Worm (Caenorhabditis elegans) whole organism, L2 larva: Measurements from ENCODE around the gene sdz-28.

Experiments
- F13H6.1 ChIP-seq: sonication (generic microtip); optimal IDR thresholded peaks from 2 replicates; lab custom pipeline; 2016; ENCODE audit warnings: missing genetic modification characterization, missing compliant biosample characterization
- Y55F3AM.14 ChIP-seq: fragments of 200-800 bp; sonication (Bioruptor generic); optimal IDR thresholded peaks from 2 replicates; lab custom pipeline; 2018; ENCODE audit warnings: mild to moderate bottlenecking, missing genetic modification characterization, missing compliant biosample characterization
- ZK546.5 ChIP-seq: sonication (generic microtip); optimal IDR thresholded peaks from 2 replicates; lab custom pipeline; 2017; ENCODE audit warnings: missing biosample characterization, missing genetic modification characterization
- elt-1 ChIP-seq: fragments of 150-350 bp; optimal IDR thresholded peaks from 2 replicates; lab custom pipeline; 2014; ENCODE audit warnings: missing biosample characterization, missing genetic modification characterization
- lin-13 ChIP-seq: fragments of 150-350 bp; optimal IDR thresholded peaks from 2 replicates; lab custom pipeline; 2014; ENCODE audit warnings: missing biosample characterization, missing genetic modification reagents, missing genetic modification characterization
- mbf-1 ChIP-seq: sonication (generic microtip); optimal IDR thresholded peaks from 2 replicates; lab custom pipeline; 2017; ENCODE audit warnings: missing biosample characterization, missing genetic modification characterization
- mdl-1 ChIP-seq, 2 experiments: fragments of 150-350 bp in 1 of 2; sonication (generic microtip) in 1 of 2; optimal IDR thresholded peaks; 2 replicates each; lab custom pipeline; 2017; ENCODE audit warnings: missing biosample characterization in 2 of 2, missing genetic modification characterization in 2 of 2
- nhr-12 ChIP-seq: fragments of 150-350 bp; optimal IDR thresholded peaks from 2 replicates; lab custom pipeline; 2014; ENCODE audit warnings: missing biosample characterization, missing genetic modification characterization
- nhr-21 ChIP-seq: fragments of 150-350 bp; optimal IDR thresholded peaks from 2 replicates; lab custom pipeline; 2014; ENCODE audit warnings: missing biosample characterization, missing genetic modification characterization
- nhr-25 ChIP-seq: fragments of 150-350 bp; sonication (generic microtip); optimal IDR thresholded peaks from 3 replicates; lab custom pipeline; 2014; ENCODE audit warnings: missing biosample characterization, missing genetic modification characterization
- peb-1 ChIP-seq: fragments of 150-350 bp; optimal IDR thresholded peaks from 2 replicates; lab custom pipeline; 2014; ENCODE audit warnings: missing biosample characterization, missing genetic modification characterization
- ztf-4 ChIP-seq: fragments of 150-350 bp; optimal IDR thresholded peaks from 2 replicates; lab custom pipeline; 2014; ENCODE audit warnings: missing biosample characterization, missing genetic modification characterization

DNA sequence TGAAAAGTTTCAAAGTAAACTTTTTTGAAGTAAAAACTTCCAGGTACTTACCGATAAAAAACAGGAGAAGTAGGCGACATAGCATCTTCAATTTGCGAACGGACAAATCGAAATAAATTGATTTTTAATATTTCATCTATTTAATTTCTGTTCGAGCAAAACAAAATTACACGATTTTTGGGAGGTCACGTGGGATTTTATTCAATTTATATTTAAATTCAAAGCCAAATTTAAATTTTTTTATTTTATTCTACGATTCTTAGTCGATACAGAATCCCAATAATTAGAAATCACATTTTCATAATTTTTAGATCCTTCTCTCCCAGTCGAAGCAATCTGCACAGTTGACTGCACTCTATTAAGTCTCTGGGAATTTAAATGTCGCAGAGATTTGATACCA is 39.2 kb downstream of the sdz-28 start, which contains the start of gene C33C12.12:
- TF ChIP-seq F13H6.1 (tag; lab: Kevin White, UChicago) (no peak), nhr-12 (no peak), nhr-25 (tag; lab: Kevin White, UChicago) (no peak), mbf-1 (tag; lab: Kevin White, UChicago) (no peak), nhr-21 (tag; lab: Kevin White, UChicago) (no peak), lin-13 (GFP tag; lab: Kevin White, UChicago) (no peak), ZK546.5 (no peak), elt-1 (tag; lab: Kevin White, UChicago) (no peak), ztf-4 (tag; lab: Kevin White, UChicago) (no peak), mdl-1 (tag; optimal IDR thresholded peaks at IDR 0.05; lab: Kevin White, UChicago) (no peak), peb-1 (tag; lab: Kevin White, UChicago) (no peak), Y55F3AM.14 (GFP tag; lab: Kevin White, UChicago) (no peak)
